Worm (Caenorhabditis elegans) whole organism, L1 larva: ENCODE results near the gene str-206.

Source experiments
- C16A3.4 ChIP-seq: fragments of 150-350 bp; optimal IDR thresholded peaks from 2 replicates; lab custom pipeline; 2014; ENCODE audit warnings: missing biosample characterization, missing genetic modification characterization
- C34B4.2 ChIP-seq: sonication (generic microtip); optimal IDR thresholded peaks from 2 replicates; lab custom pipeline; 2017; ENCODE audit warnings: mild to moderate bottlenecking, missing genetic modification characterization, missing compliant biosample characterization
- aha-1 ChIP-seq: fragments of 150-350 bp; optimal IDR thresholded peaks from 2 replicates; lab custom pipeline; 2014; ENCODE audit warnings: missing biosample characterization, missing genetic modification characterization
- alr-1 ChIP-seq: fragments of 200-800 bp; sonication (Bioruptor generic); optimal IDR thresholded peaks from 2 replicates; lab custom pipeline; 2018; ENCODE audit warnings: borderline replicate concordance, mild to moderate bottlenecking, missing genetic modification characterization, missing compliant biosample characterization
- aly-2 ChIP-seq: fragments of 150-350 bp; optimal IDR thresholded peaks from 2 replicates; lab custom pipeline; 2014; ENCODE audit warnings: missing biosample characterization, missing genetic modification characterization
- ama-1 ChIP-seq: fragments of 150-350 bp; optimal IDR thresholded peaks from 2 replicates; lab custom pipeline; 2014
- blmp-1 ChIP-seq: fragments of 150-350 bp; optimal IDR thresholded peaks from 2 replicates; lab custom pipeline; 2014; ENCODE audit warnings: missing biosample characterization, missing genetic modification characterization
- ceh-8 ChIP-seq: fragments of 200-800 bp; sonication (Bioruptor generic); optimal IDR thresholded peaks from 2 replicates; lab custom pipeline; 2018; ENCODE audit warnings: mild to moderate bottlenecking, missing genetic modification characterization, moderate library complexity, missing compliant biosample characterization
- ceh-82 ChIP-seq, 3 experiments: fragments of 150-350 bp in 1 of 3; sonication (generic microtip) in 2 of 3; optimal IDR thresholded peaks; 2 replicates each; lab custom pipeline; 2014 to 2017; ENCODE audit warnings: missing biosample characterization in 3 of 3, missing genetic modification characterization in 3 of 3
- ceh-88 ChIP-seq: fragments of 200-800 bp; sonication (Bioruptor generic); IDR thresholded peaks from 2 replicates; pipeline ENCODE4 v1.3.6; 2022; ENCODE audit warnings: missing genetic modification characterization, missing compliant biosample characterization
- ceh-90 ChIP-seq: sonication (generic microtip); optimal IDR thresholded peaks from 2 replicates; lab custom pipeline; 2016; ENCODE audit warnings: missing genetic modification characterization, missing compliant biosample characterization
- dpl-1 ChIP-seq, 3 experiments: fragments of 150-350 bp in 2 of 3; sonication (generic microtip) in 1 of 3; optimal IDR thresholded peaks; 2 replicates each; lab custom pipeline; 2014 to 2017; ENCODE audit warnings: missing biosample characterization in 3 of 3, missing genetic modification characterization in 3 of 3, missing genetic modification reagents in 3 of 3
- dsc-1 ChIP-seq: sonication (generic microtip); optimal IDR thresholded peaks from 2 replicates; lab custom pipeline; 2016; ENCODE audit warnings: mild to moderate bottlenecking, missing genetic modification characterization, missing compliant biosample characterization
- egl-13 ChIP-seq: sonication (generic microtip); optimal IDR thresholded peaks from 2 replicates; lab custom pipeline; 2016; ENCODE audit warnings: missing genotype, missing genetic modification reagents, missing genetic modification characterization, missing compliant biosample characterization
- egl-27 ChIP-seq, 2 experiments: fragments of 150-350 bp in 1 of 2; sonication (generic microtip); optimal IDR thresholded peaks; 3 replicates each; lab custom pipeline; 2017 to 2018; ENCODE audit warnings: missing biosample characterization in 2 of 2, missing genetic modification characterization in 2 of 2, missing genetic modification reagents in 2 of 2
- elt-3 ChIP-seq, 6 experiments: fragments of 150-350 bp in 1 of 6; sonication (generic microtip); optimal IDR thresholded peaks; 2 replicates each; lab custom pipeline; 2017 to 2018; ENCODE audit warnings: missing biosample characterization in 6 of 6, missing genetic modification characterization in 6 of 6, inconsistent platforms in 1 of 6
- fkh-4 ChIP-seq: sonication (generic microtip); optimal IDR thresholded peaks from 2 replicates; lab custom pipeline; 2016; ENCODE audit warnings: missing compliant biosample characterization, missing genetic modification characterization, borderline replicate concordance
- grh-1 ChIP-seq: fragments of 200-800 bp; sonication (Bioruptor generic); IDR thresholded peaks from 2 replicates; pipeline ENCODE4 v1.3.6; 2022; ENCODE audit warnings: missing genetic modification reagents, missing genetic modification characterization, missing compliant biosample characterization
- hpl-2 ChIP-seq: fragments of 150-350 bp; optimal IDR thresholded peaks from 2 replicates; lab custom pipeline; 2014; ENCODE audit warnings: missing biosample characterization, missing genetic modification reagents, missing genetic modification characterization
- irx-1 ChIP-seq: sonication (generic microtip); optimal IDR thresholded peaks from 2 replicates; lab custom pipeline; 2016; ENCODE audit warnings: missing genetic modification characterization, missing compliant biosample characterization
- isw-1 ChIP-seq: fragments of 200-800 bp; sonication (Bioruptor generic); IDR thresholded peaks from 2 replicates; pipeline ENCODE4 v1.3.6; 2022; ENCODE audit warnings: missing genetic modification characterization, missing compliant biosample characterization
- jun-1 ChIP-seq: fragments of 150-350 bp; optimal IDR thresholded peaks from 2 replicates; lab custom pipeline; 2014; ENCODE audit warnings: missing biosample characterization, missing genetic modification reagents, missing genetic modification characterization
- lin-13 ChIP-seq: fragments of 150-350 bp; optimal IDR thresholded peaks from 2 replicates; lab custom pipeline; 2014; ENCODE audit warnings: missing biosample characterization, missing genetic modification reagents, missing genetic modification characterization
- lir-3 ChIP-seq: sonication (generic microtip); optimal IDR thresholded peaks from 2 replicates; lab custom pipeline; 2016; ENCODE audit warnings: mild to moderate bottlenecking, missing genetic modification characterization, moderate library complexity, missing compliant biosample characterization; ENCODE audit not compliant: poor library complexity
- mab-9 ChIP-seq: fragments of 200-800 bp; sonication (Bioruptor generic); IDR thresholded peaks from 2 replicates; pipeline ENCODE4 v1.3.6; 2022; ENCODE audit warnings: missing genetic modification reagents, missing genetic modification characterization, missing compliant biosample characterization
- mdl-1 ChIP-seq, 2 experiments: fragments of 150-350 bp; optimal IDR thresholded peaks; 2 replicates each; lab custom pipeline; 2014 to 2017; ENCODE audit warnings: missing biosample characterization in 2 of 2, missing genetic modification characterization in 2 of 2, inconsistent platforms in 1 of 2
- mef-2 ChIP-seq: fragments of 150-350 bp; optimal IDR thresholded peaks from 2 replicates; lab custom pipeline; 2014; ENCODE audit warnings: missing biosample characterization, missing genetic modification characterization
- mep-1 ChIP-seq: fragments of 150-350 bp; optimal IDR thresholded peaks from 2 replicates; lab custom pipeline; 2014; ENCODE audit warnings: missing biosample characterization, missing genetic modification characterization
- nhr-11 ChIP-seq: fragments of 150-350 bp; optimal IDR thresholded peaks from 2 replicates; lab custom pipeline; 2014; ENCODE audit warnings: missing biosample characterization, missing genetic modification characterization
- nhr-12 ChIP-seq: sonication (generic microtip); optimal IDR thresholded peaks from 2 replicates; lab custom pipeline; 2017; ENCODE audit warnings: missing biosample characterization, missing genetic modification characterization
- nhr-19 ChIP-seq: fragments of 200-800 bp; sonication (Bioruptor generic); conservative IDR thresholded peaks from 2 replicates; pipeline ENCODE4 v1.3.6; 2022; ENCODE audit warnings: missing genetic modification characterization, missing compliant biosample characterization
- nhr-47 ChIP-seq: sonication (generic microtip); optimal IDR thresholded peaks from 2 replicates; lab custom pipeline; 2016; ENCODE audit warnings: mild to moderate bottlenecking, missing genetic modification characterization, moderate library complexity, missing compliant biosample characterization
- nhr-85 ChIP-seq: sonication (generic microtip); peaks from one replicate; lab custom pipeline; 2016; ENCODE audit warnings: missing genetic modification characterization, inconsistent platforms, missing compliant biosample characterization
- nhr-90 ChIP-seq: sonication (generic microtip); optimal IDR thresholded peaks from 2 replicates; lab custom pipeline; 2016; ENCODE audit warnings: mild to moderate bottlenecking, missing genetic modification characterization, missing compliant biosample characterization; ENCODE audit not compliant: poor library complexity
- rnt-1 ChIP-seq: sonication (generic microtip); optimal IDR thresholded peaks from 2 replicates; lab custom pipeline; 2016; ENCODE audit warnings: mild to moderate bottlenecking, missing genetic modification characterization, moderate library complexity, missing compliant biosample characterization
- skn-1 ChIP-seq: fragments of 150-350 bp; optimal IDR thresholded peaks from 2 replicates; lab custom pipeline; 2014; ENCODE audit warnings: missing biosample characterization, missing genetic modification characterization
- snu-23 ChIP-seq: sonication (generic microtip); optimal IDR thresholded peaks from 2 replicates; lab custom pipeline; 2016; ENCODE audit warnings: missing genetic modification characterization, missing compliant biosample characterization
- sptf-1 ChIP-seq: fragments of 150-350 bp; optimal IDR thresholded peaks from 2 replicates; lab custom pipeline; 2014; ENCODE audit warnings: missing biosample characterization, missing genetic modification characterization
- sup-37 ChIP-seq: fragments of 200-800 bp; sonication (Bioruptor generic); optimal IDR thresholded peaks from 2 replicates; lab custom pipeline; 2018; ENCODE audit warnings: mild to moderate bottlenecking, missing genetic modification characterization, missing compliant biosample characterization
- swsn-7 ChIP-seq: sonication (generic microtip); optimal IDR thresholded peaks from 2 replicates; lab custom pipeline; 2016; ENCODE audit warnings: missing genetic modification characterization, missing compliant biosample characterization
- tbx-2 ChIP-seq: sonication (generic microtip); optimal IDR thresholded peaks from 2 replicates; lab custom pipeline; 2016; ENCODE audit warnings: missing genetic modification characterization, missing compliant biosample characterization
- tlp-1 ChIP-seq: fragments of 150-350 bp; optimal IDR thresholded peaks from 2 replicates; lab custom pipeline; 2014; ENCODE audit warnings: missing biosample characterization, missing genetic modification characterization
- unc-30 ChIP-seq: sonication (generic microtip); optimal IDR thresholded peaks from 2 replicates; lab custom pipeline; 2017; ENCODE audit warnings: missing biosample characterization, missing genetic modification characterization
- unc-86 ChIP-seq: sonication (generic microtip); optimal IDR thresholded peaks from 2 replicates; lab custom pipeline; 2016; ENCODE audit warnings: missing genetic modification characterization, missing compliant biosample characterization
- unc-98 ChIP-seq: fragments of 200-800 bp; sonication (Bioruptor generic); IDR thresholded peaks from 2 replicates; pipeline ENCODE4 v1.3.6; 2022; ENCODE audit warnings: missing genetic modification characterization, missing compliant biosample characterization
- vab-15 ChIP-seq: sonication (generic microtip); optimal IDR thresholded peaks from 2 replicates; lab custom pipeline; 2017; ENCODE audit warnings: missing genotype, mild to moderate bottlenecking, missing genetic modification characterization, missing compliant biosample characterization
- xbp-1 ChIP-seq: sonication (generic microtip); optimal IDR thresholded peaks from 2 replicates; lab custom pipeline; 2016; ENCODE audit warnings: missing genetic modification characterization, missing compliant biosample characterization

The str-206 gene

ce11 chrV:6225745-6226528, 8.0 kb downstream of the str-206 start (continued):
- TF ChIP-seq elt-3 (tag; optimal IDR thresholded peaks at IDR 0.05; lab: Kevin White, UChicago) (no peak), snu-23 (GFP tag; lab: Kevin White, UChicago) (no peak), alr-1 (no peak), lin-13 (no peak), egl-13 (tag; lab: Kevin White, UChicago) (no peak), ceh-8 (GFP tag; lab: Kevin White, UChicago) (no peak), nhr-47 (tag; lab: Kevin White, UChicago) (peak; percentile 26), vab-15 (tag; lab: Kevin White, UChicago) (no peak), xbp-1 (tag; lab: Kevin White, UChicago) (no peak), ceh-90 (tag; lab: Kevin White, UChicago) (no peak), lir-3 (no peak), irx-1 (no peak), nhr-90 (no peak), nhr-85 (tag; lab: Kevin White, UChicago) (peak; percentile 83), nhr-12 (tag; lab: Kevin White, UChicago) (no peak), fkh-4 (tag; lab: Kevin White, UChicago) (no peak), sptf-1 (no peak), nhr-11 (tag; lab: Kevin White, UChicago) (no peak), unc-30 (tag; lab: Kevin White, UChicago) (no peak), mdl-1 (tag; optimal IDR thresholded peaks at IDR 0.05; lab: Kevin White, UChicago) (no peak), ceh-88 (GFP tag; lab: Robert Waterston, UW) (no peak), aly-2 (no peak), sup-37 (GFP tag; lab: Kevin White, UChicago) (peak; percentile 10), jun-1 (no peak), mef-2 (no peak), blmp-1 (tag; lab: Kevin White, UChicago) (peak; percentile 7), grh-1 (GFP tag; lab: Robert Waterston, UW) (no peak), nhr-19 (GFP tag; lab: Robert Waterston, UW) (no peak), ama-1 (lab: Kevin White, UChicago) (peak; percentile 56), hpl-2 (GFP tag; lab: Kevin White, UChicago) (no peak), mab-9 (no peak), mep-1 (tag; lab: Kevin White, UChicago) (peak; percentile 25), tlp-1 (tag; lab: Kevin White, UChicago) (no peak), C16A3.4 (no peak), skn-1 (tag; lab: Kevin White, UChicago) (no peak), isw-1 (GFP tag; lab: Robert Waterston, UW) (no peak), aha-1 (tag; lab: Kevin White, UChicago) (no peak), rnt-1 (peak; percentile 30), unc-86 (no peak), dsc-1 (tag; lab: Kevin White, UChicago) (peak; percentile 68), C34B4.2 (tag; lab: Kevin White, UChicago) (no peak), swsn-7 (tag; lab: Kevin White, UChicago) (no peak), unc-98 (no peak), tbx-2 (tag; lab: Kevin White, UChicago) (no peak), egl-27 (tag; optimal IDR thresholded peaks at IDR 0.05; lab: Kevin White, UChicago) (no peak), dpl-1 (GFP tag; optimal IDR thresholded peaks at IDR 0.05; lab: Kevin White, UChicago) (no peak), ceh-82 (tag; optimal IDR thresholded peaks at IDR 0.05; lab: Kevin White, UChicago) (no peak)
